Fruit fly (Drosophila melanogaster): ENCODE data around the gene CG16974.

The CG16974 gene

dm6 chr2L:13219281-13220092 is 27.7 kb upstream of the CG16974 start, which contains the start of the genes CG9426 and mRF1 (continued):
- TF ChIP-seq CG2116 (GFP tag; optimal IDR thresholded peaks at IDR 0.05) = peak; percentile 92
- TF ChIP-seq Scr (GFP tag; IDR thresholded peaks at IDR 0.05; ENCODE audit: partially characterized antibody) = peak; percentile 97
- TF ChIP-seq vnd (GFP tag; IDR thresholded peaks at IDR 0.05; ENCODE audit: partially characterized antibody) = peak; percentile 95
- TF ChIP-seq dimm (GFP tag; IDR thresholded peaks at IDR 0.05) = no peak
- TF ChIP-seq ato (GFP tag; IDR thresholded peaks at IDR 0.05; ENCODE audit: partially characterized antibody) = peak; percentile 93
- peak; percentile 61 for TF ChIP-seq CG17829 (tag; optimal IDR thresholded peaks at IDR 0.05)
- TF ChIP-seq CG14441 (GFP tag; IDR thresholded peaks at IDR 0.05) = peak; percentile 22; the same call in 1 of the 2 replicates
- peak; percentile 21; the same call in 1 of the 2 replicates for TF ChIP-seq CG31441 (GFP tag; IDR thresholded peaks at IDR 0.05)
- TF ChIP-seq sna (GFP tag; IDR thresholded peaks at IDR 0.05; ENCODE audit: partially characterized antibody) = peak; percentile 95
- peak; percentile 31 for TF ChIP-seq CHES-1-like (GFP tag; optimal IDR thresholded peaks at IDR 0.05)
- TF ChIP-seq Fer1 (GFP tag; optimal IDR thresholded peaks at IDR 0.05) = peak; percentile 39
- TF ChIP-seq insv (GFP tag; optimal IDR thresholded peaks at IDR 0.05) = peak; percentile 84 to 96
- TF ChIP-seq HmgZ (tag; optimal IDR thresholded peaks at IDR 0.05) = peak; percentile 37
- peak; percentile 7 for TF ChIP-seq Jarid2 (GFP tag; optimal IDR thresholded peaks at IDR 0.05)
- peak; percentile 20 for TF ChIP-seq CG17359 (tag; optimal IDR thresholded peaks at IDR 0.05)
- TF ChIP-seq vvl (GFP tag; IDR thresholded peaks at IDR 0.05) = peak; percentile 63
- peak; percentile 42 for TF ChIP-seq Rfx (GFP tag; IDR thresholded peaks at IDR 0.05)
- peak; percentile 85 for TF ChIP-seq MESR4 (GFP tag; optimal IDR thresholded peaks at IDR 0.05)
- TF ChIP-seq dm (GFP tag; optimal IDR thresholded peaks at IDR 0.05) = peak; percentile 24
- TF ChIP-seq unpg (GFP tag; optimal IDR thresholded peaks at IDR 0.05) = peak; percentile 40
- TF ChIP-seq CG8924 (tag; optimal IDR thresholded peaks at IDR 0.05) = peak; percentile 62
- TF ChIP-seq CG12391 (tag; optimal IDR thresholded peaks at IDR 0.05) = peak; percentile 50
- TF ChIP-seq CG8089 (GFP tag; optimal IDR thresholded peaks at IDR 0.05) = no peak
- no peak for TF ChIP-seq CG4820 (GFP tag; optimal IDR thresholded peaks at IDR 0.05)
- peak; percentile 3 for TF ChIP-seq Hmr (GFP tag; optimal IDR thresholded peaks at IDR 0.05)
- peak; percentile 57 for TF ChIP-seq grn (GFP tag; optimal IDR thresholded peaks at IDR 0.05)
- peak; percentile 65 for TF ChIP-seq CG34376 (GFP tag; optimal IDR thresholded peaks at IDR 0.05)
- peak; percentile 13 for TF ChIP-seq CG3281 (GFP tag; optimal IDR thresholded peaks at IDR 0.05)
- TF ChIP-seq Dll (GFP tag; IDR thresholded peaks at IDR 0.05; ENCODE audit: partially characterized antibody) = peak; percentile 94
- peak; percentile 63 for TF ChIP-seq CG11504 (tag; optimal IDR thresholded peaks at IDR 0.05)
- TF ChIP-seq CG42726 (GFP tag; IDR thresholded peaks at IDR 0.05; ENCODE audit: partially characterized antibody) = peak; percentile 97
- peak; percentile 40 for TF ChIP-seq CG13624 (GFP tag; optimal IDR thresholded peaks at IDR 0.05)
- TF ChIP-seq CG8359 (GFP tag; optimal IDR thresholded peaks at IDR 0.05; ENCODE audit: borderline replicate concordance) = no peak
- TF ChIP-seq ab (GFP tag; optimal IDR thresholded peaks at IDR 0.05) = no peak
- TF ChIP-seq Myb (GFP tag; optimal IDR thresholded peaks at IDR 0.05) = peak; percentile 17
- TF ChIP-seq bsh (GFP tag; optimal IDR thresholded peaks at IDR 0.05) = no peak
- TF ChIP-seq Spps (tag; optimal IDR thresholded peaks at IDR 0.05) = no peak
- TF ChIP-seq CG12744 (GFP tag; optimal IDR thresholded peaks at IDR 0.05) = peak; percentile 14
- peak; percentile 48 for TF ChIP-seq CG15601 (tag; optimal IDR thresholded peaks at IDR 0.05)
- no peak for TF ChIP-seq CG11723 (GFP tag; optimal IDR thresholded peaks at IDR 0.05)
- peak; percentile 62 for TF ChIP-seq kni (GFP tag; optimal IDR thresholded peaks at IDR 0.05)
- no peak for TF ChIP-seq CG6813 (GFP tag; optimal IDR thresholded peaks at IDR 0.05)
- TF ChIP-seq CG16813 (GFP tag; IDR thresholded peaks at IDR 0.05; ENCODE audit: partially characterized antibody) = peak; percentile 100
- TF ChIP-seq sd (tag; optimal IDR thresholded peaks at IDR 0.05) = peak; percentile 37
- TF ChIP-seq Ets97D (GFP tag; optimal IDR thresholded peaks at IDR 0.05) = peak; percentile 63
- TF ChIP-seq CG17385 (GFP tag; optimal IDR thresholded peaks at IDR 0.05) = peak; percentile 7
- peak; percentile 50 for TF ChIP-seq nmo (GFP tag; optimal IDR thresholded peaks at IDR 0.05)
